Worm (Caenorhabditis elegans) whole organism, L4 larva: ENCODE results near the gene nhr-207.

Source experiments
- D1046.2 ChIP-seq: fragments of 200-800 bp; sonication (Bioruptor generic); IDR thresholded peaks from 2 replicates; pipeline ENCODE4 v1.3.6; 2022; ENCODE audit warnings: missing genetic modification characterization, missing compliant biosample characterization
- F10B5.3 ChIP-seq: sonication (generic microtip); optimal IDR thresholded peaks from 2 replicates; lab custom pipeline; 2016; ENCODE audit warnings: mild to moderate bottlenecking, missing genetic modification characterization, missing compliant biosample characterization
- R02D3.7 ChIP-seq: fragments of 150-350 bp; sonication (generic microtip); optimal IDR thresholded peaks from 3 replicates; lab custom pipeline; 2014; ENCODE audit warnings: missing biosample characterization, missing genetic modification characterization
- Y105C5A.15 ChIP-seq: fragments of 200-800 bp; sonication (Bioruptor generic); IDR thresholded peaks from 2 replicates; pipeline ENCODE4 v1.3.6; 2022; ENCODE audit warnings: missing genetic modification characterization, missing compliant biosample characterization
- Y48G9A.11 ChIP-seq: fragments of 200-800 bp; sonication (Bioruptor generic); IDR thresholded peaks from 2 replicates; pipeline ENCODE4 v1.3.6; 2022; ENCODE audit warnings: missing genetic modification reagents, missing genetic modification characterization, missing compliant biosample characterization
- Y5F2A.4 ChIP-seq: fragments of 200-800 bp; sonication (Bioruptor generic); optimal IDR thresholded peaks from 2 replicates; lab custom pipeline; 2018; ENCODE audit warnings: mild to moderate bottlenecking, missing genetic modification characterization, missing compliant biosample characterization
- Y75B8A.6 ChIP-seq: fragments of 200-800 bp; sonication (Bioruptor generic); IDR thresholded peaks from 2 replicates; pipeline ENCODE4 v1.3.6; 2022; ENCODE audit warnings: missing genetic modification reagents, missing genetic modification characterization, missing compliant biosample characterization
- ZK337.2 ChIP-seq: fragments of 200-800 bp; sonication (Bioruptor generic); IDR thresholded peaks from 2 replicates; pipeline ENCODE4 v1.3.6; 2022; ENCODE audit warnings: missing genetic modification reagents, missing genetic modification characterization, missing compliant biosample characterization
- ama-1 ChIP-seq: fragments of 150-350 bp; optimal IDR thresholded peaks from 2 replicates; lab custom pipeline; 2014; ENCODE audit warnings: inconsistent platforms, mixed read lengths
- attf-4 ChIP-seq: sonication (generic microtip); optimal IDR thresholded peaks from 3 replicates; lab custom pipeline; 2017; ENCODE audit warnings: missing biosample characterization, missing genetic modification characterization
- ceh-20 ChIP-seq: fragments of 200-800 bp; sonication (Bioruptor generic); IDR thresholded peaks from 2 replicates; pipeline ENCODE4 v1.3.6; 2022; ENCODE audit warnings: missing genetic modification reagents, missing genetic modification characterization, missing compliant biosample characterization
- ceh-44 ChIP-seq: fragments of 200-800 bp; sonication (Bioruptor generic); IDR thresholded peaks from 2 replicates; pipeline ENCODE4 v1.3.6; 2022; ENCODE audit warnings: missing genetic modification reagents, missing genetic modification characterization, missing compliant biosample characterization
- ceh-82 ChIP-seq: sonication (generic microtip); optimal IDR thresholded peaks from 2 replicates; lab custom pipeline; 2017; ENCODE audit warnings: missing biosample characterization, missing genetic modification characterization
- ces-1 ChIP-seq: fragments of 150-350 bp; sonication (generic microtip); optimal IDR thresholded peaks from 4 replicates; lab custom pipeline; 2014; ENCODE audit warnings: missing biosample characterization, missing genetic modification reagents, missing genetic modification characterization
- ctbp-1 ChIP-seq: fragments of 200-800 bp; sonication (Bioruptor generic); IDR thresholded peaks from 2 replicates; pipeline ENCODE4 v1.3.6; 2022; ENCODE audit warnings: missing genetic modification reagents, missing genetic modification characterization, missing compliant biosample characterization
- dmd-6 ChIP-seq: fragments of 200-800 bp; sonication (Bioruptor generic); IDR thresholded peaks from 2 replicates; pipeline ENCODE4 v1.3.6; 2022; ENCODE audit warnings: missing genetic modification reagents, missing genetic modification characterization, missing compliant biosample characterization
- dve-1 ChIP-seq: sonication (generic microtip); optimal IDR thresholded peaks from 2 replicates; lab custom pipeline; 2017; ENCODE audit warnings: antibody characterized with exemption, mild to moderate bottlenecking, missing genetic modification characterization, missing compliant biosample characterization; ENCODE audit not compliant: insufficient read depth
- egl-27 ChIP-seq: sonication (generic microtip); optimal IDR thresholded peaks from 3 replicates; lab custom pipeline; 2017; ENCODE audit warnings: missing biosample characterization, missing genetic modification reagents, missing genetic modification characterization
- egl-43 ChIP-seq: fragments of 200-800 bp; sonication (Bioruptor generic); IDR thresholded peaks from 2 replicates; pipeline ENCODE4 v1.3.6; 2022; ENCODE audit warnings: missing genetic modification reagents, missing genetic modification characterization, missing compliant biosample characterization
- fkh-10 ChIP-seq: fragments of 150-350 bp; optimal IDR thresholded peaks from 2 replicates; lab custom pipeline; 2014; ENCODE audit warnings: missing biosample characterization, missing genetic modification reagents, missing genetic modification characterization
- fos-1 ChIP-seq: fragments of 150-350 bp; optimal IDR thresholded peaks from 2 replicates; lab custom pipeline; 2014; ENCODE audit warnings: missing biosample characterization, missing genetic modification characterization
- gei-8 ChIP-seq: fragments of 200-800 bp; sonication (Bioruptor generic); optimal IDR thresholded peaks from 2 replicates; lab custom pipeline; 2018; ENCODE audit warnings: mild to moderate bottlenecking, missing genetic modification characterization, missing compliant biosample characterization
- hif-1 ChIP-seq, 2 experiments: sonication (generic microtip); optimal IDR thresholded peaks; 2 replicates each; lab custom pipeline; 2016 to 2017; ENCODE audit warnings: missing compliant biosample characterization in 2 of 2, missing genetic modification characterization in 2 of 2, missing genetic modification reagents in 2 of 2, missing genotype in 2 of 2, mild to moderate bottlenecking in 1 of 2
- hlh-11 ChIP-seq: fragments of 200-800 bp; sonication (Bioruptor generic); optimal IDR thresholded peaks from 2 replicates; lab custom pipeline; 2018; ENCODE audit warnings: mild to moderate bottlenecking, missing genetic modification characterization, missing compliant biosample characterization
- hlh-30 ChIP-seq: sonication (generic microtip); optimal IDR thresholded peaks from 2 replicates; lab custom pipeline; 2017; ENCODE audit warnings: antibody characterized with exemption, mild to moderate bottlenecking, missing genetic modification characterization, missing compliant biosample characterization; ENCODE audit not compliant: insufficient read depth
- lin-1 ChIP-seq: fragments of 200-800 bp; sonication (Bioruptor generic); IDR thresholded peaks from 2 replicates; pipeline ENCODE4 v1.3.6; 2022; ENCODE audit warnings: missing genetic modification reagents, missing genetic modification characterization, missing compliant biosample characterization
- lin-13 ChIP-seq: fragments of 150-350 bp; optimal IDR thresholded peaks from 2 replicates; lab custom pipeline; 2014; ENCODE audit warnings: missing biosample characterization, missing genetic modification reagents, missing genetic modification characterization
- lin-15B ChIP-seq: fragments of 150-350 bp; sonication (generic microtip); optimal IDR thresholded peaks from 3 replicates; lab custom pipeline; 2014; ENCODE audit warnings: missing biosample characterization, missing genetic modification characterization
- lin-39 ChIP-seq: fragments of 150-350 bp; optimal IDR thresholded peaks from 2 replicates; lab custom pipeline; 2014; ENCODE audit warnings: missing biosample characterization, missing genetic modification reagents, missing genetic modification characterization
- madf-9 ChIP-seq: fragments of 200-800 bp; sonication (Bioruptor generic); conservative IDR thresholded peaks from 2 replicates; pipeline ENCODE4 v1.3.6; 2022; ENCODE audit warnings: missing genetic modification reagents, missing genetic modification characterization, missing compliant biosample characterization
- mdl-1 ChIP-seq, 2 experiments: fragments of 150-350 bp in 1 of 2; sonication (generic microtip) in 1 of 2; optimal IDR thresholded peaks; 2 replicates each; lab custom pipeline; 2014 to 2017; ENCODE audit warnings: missing biosample characterization in 2 of 2, missing genetic modification characterization in 2 of 2
- mdt-29 ChIP-seq: fragments of 200-800 bp; sonication (Bioruptor generic); IDR thresholded peaks from 2 replicates; pipeline ENCODE4 v1.3.6; 2022; ENCODE audit warnings: missing genetic modification reagents, missing genetic modification characterization, missing compliant biosample characterization
- mes-2 ChIP-seq: sonication (generic microtip); optimal IDR thresholded peaks from 2 replicates; lab custom pipeline; 2016; ENCODE audit warnings: missing genotype, mild to moderate bottlenecking, missing genetic modification characterization, missing compliant biosample characterization; ENCODE audit not compliant: poor library complexity, severe bottlenecking
- nhr-25 ChIP-seq: sonication (generic microtip); optimal IDR thresholded peaks from 2 replicates; lab custom pipeline; 2017; ENCODE audit warnings: missing genetic modification characterization, mild to moderate bottlenecking, missing compliant biosample characterization, antibody characterized with exemption, moderate library complexity, borderline replicate concordance; ENCODE audit not compliant: insufficient read depth
- nhr-28 ChIP-seq: fragments of 150-350 bp; optimal IDR thresholded peaks from 2 replicates; lab custom pipeline; 2014; ENCODE audit warnings: missing biosample characterization, missing genetic modification characterization
- nhr-41 ChIP-seq: fragments of 200-800 bp; sonication (Bioruptor generic); IDR thresholded peaks from 2 replicates; pipeline ENCODE4 v1.3.6; 2022; ENCODE audit warnings: missing genetic modification reagents, missing genetic modification characterization, missing compliant biosample characterization
- nhr-42 ChIP-seq: fragments of 200-800 bp; sonication (Bioruptor generic); IDR thresholded peaks from 2 replicates; pipeline ENCODE4 v1.3.6; 2022; ENCODE audit warnings: missing genetic modification characterization, missing compliant biosample characterization
- nhr-48 ChIP-seq: sonication (generic microtip); optimal IDR thresholded peaks from 2 replicates; lab custom pipeline; 2016; ENCODE audit warnings: mild to moderate bottlenecking, missing genetic modification characterization, missing compliant biosample characterization
- snpc-1.2 ChIP-seq: fragments of 200-800 bp; sonication (Bioruptor generic); IDR thresholded peaks from 2 replicates; pipeline ENCODE4 v1.3.6; 2022; ENCODE audit warnings: missing genetic modification reagents, missing genetic modification characterization, missing compliant biosample characterization
- spr-3 ChIP-seq: fragments of 200-800 bp; sonication (Bioruptor generic); optimal IDR thresholded peaks from 2 replicates; lab custom pipeline; 2018; ENCODE audit warnings: mild to moderate bottlenecking, missing genetic modification characterization, missing compliant biosample characterization
- unc-39 ChIP-seq: sonication (generic microtip); optimal IDR thresholded peaks from 2 replicates; lab custom pipeline; 2017; ENCODE audit warnings: missing biosample characterization, missing genetic modification characterization
- unc-62 ChIP-seq, 3 experiments: fragments of 150-350 bp in 1 of 3; sonication (generic microtip); optimal IDR thresholded peaks in 2 of 3; peaks in 1 of 3; 1 replicate in 1 of 3; 2 replicates in 2 of 3; lab custom pipeline; 2014 to 2017; ENCODE audit warnings: missing biosample characterization in 3 of 3, missing genetic modification characterization in 3 of 3, missing genetic modification reagents in 3 of 3, missing genotype in 1 of 3
- zag-1 ChIP-seq: fragments of 150-350 bp; optimal IDR thresholded peaks from 2 replicates; lab custom pipeline; 2014; ENCODE audit warnings: missing biosample characterization, missing genetic modification characterization
- zfp-3 ChIP-seq: fragments of 200-800 bp; sonication (Bioruptor generic); conservative IDR thresholded peaks from 2 replicates; pipeline ENCODE4 v1.3.6; 2022; ENCODE audit warnings: missing genetic modification reagents, missing genetic modification characterization, missing compliant biosample characterization
- zip-11 ChIP-seq: fragments of 200-800 bp; sonication (Bioruptor generic); IDR thresholded peaks from 2 replicates; pipeline ENCODE4 v1.3.6; 2022; ENCODE audit warnings: missing genetic modification characterization, missing compliant biosample characterization
- zip-2 ChIP-seq: fragments of 150-350 bp; optimal IDR thresholded peaks from 2 replicates; lab custom pipeline; 2014; ENCODE audit warnings: missing biosample characterization, missing genetic modification characterization
- ztf-7 ChIP-seq: fragments of 150-350 bp; optimal IDR thresholded peaks from 2 replicates; lab custom pipeline; 2014; ENCODE audit warnings: missing biosample characterization, missing genetic modification characterization

nhr-207 gene

ce11 chrV:12059719-12060118, 36.2 kb upstream of the nhr-207 start, which contains the start of gene R07B7.2:
Gene R07B7.2, minus strand, starts transcription at chrV:12059753.
- no peak for TF ChIP-seq ceh-44 (GFP tag; lab: Robert Waterston, UW)
- TF ChIP-seq nhr-42 (GFP tag; lab: Robert Waterston, UW) = no peak
- no peak for TF ChIP-seq lin-1 (GFP tag; lab: Robert Waterston, UW)
- TF ChIP-seq hif-1 (tag; optimal IDR thresholded peaks at IDR 0.05; lab: Kevin White, UChicago) = no peak
- no peak for TF ChIP-seq hlh-11 (tag; lab: Kevin White, UChicago)
- no peak for TF ChIP-seq ztf-7 (tag; lab: Kevin White, UChicago)
- no peak for TF ChIP-seq ZK337.2 (GFP tag; lab: Robert Waterston, UW)
- TF ChIP-seq lin-15B = no peak
- TF ChIP-seq dve-1 (tag; lab: Kevin White, UChicago) = no peak
- no peak for TF ChIP-seq dmd-6 (GFP tag; lab: Robert Waterston, UW)
- no peak for TF ChIP-seq mdl-1 (tag; optimal IDR thresholded peaks at IDR 0.05; lab: Kevin White, UChicago)
- TF ChIP-seq mdt-29 (GFP tag; lab: Robert Waterston, UW) = no peak
- no peak for TF ChIP-seq zag-1
- no peak for TF ChIP-seq zip-11 (GFP tag; lab: Robert Waterston, UW)
- TF ChIP-seq fkh-10 (GFP tag; lab: Kevin White, UChicago) = no peak
- no peak for TF ChIP-seq F10B5.3 (tag; lab: Kevin White, UChicago)
- TF ChIP-seq lin-39 (tag; lab: Kevin White, UChicago) = no peak
- no peak for TF ChIP-seq spr-3

- TF ChIP-seq ceh-20 (GFP tag; lab: Robert Waterston, UW) (no peak), ztf-7 (tag; lab: Kevin White, UChicago) (no peak), ceh-82 (tag; lab: Kevin White, UChicago) (no peak), Y5F2A.4 (GFP tag; lab: Kevin White, UChicago) (no peak), unc-62 (GFP tag; optimal IDR thresholded peaks at IDR 0.05 in 1 of 2; lab: Kevin White, UChicago) (no peak), unc-62 (tag; optimal IDR thresholded peaks at IDR 0.05; lab: Kevin White, UChicago) (no peak), Y48G9A.11 (GFP tag; lab: Robert Waterston, UW) (peak; percentile 23; the same call in 1 of the 2 replicates), mes-2 (peak; percentile 2), egl-43 (0 out of 2 replicates have a peak, but pooled peaks have one; percentile 34), ces-1 (no peak), nhr-48 (no peak), dve-1 (tag; lab: Kevin White, UChicago) (peak; percentile 24), Y105C5A.15 (GFP tag; lab: Robert Waterston, UW) (no peak), fos-1 (tag; lab: Kevin White, UChicago) (no peak), ama-1 (lab: Kevin White, UChicago) (peak; percentile 71), nhr-28 (tag; lab: Kevin White, UChicago) (no peak), gei-8 (no peak), nhr-25 (no peak), D1046.2 (GFP tag; lab: Robert Waterston, UW) (0 out of 2 replicates have a peak, but pooled peaks have one; percentile 66), ceh-44 (GFP tag; lab: Robert Waterston, UW) (no peak), madf-9 (GFP tag; lab: Robert Waterston, UW) (no peak), F10B5.3 (tag; lab: Kevin White, UChicago) (no peak), ctbp-1 (GFP tag; lab: Robert Waterston, UW) (no peak), unc-39 (tag; lab: Kevin White, UChicago) (no peak), mdt-29 (GFP tag; lab: Robert Waterston, UW) (no peak), attf-4 (tag; lab: Kevin White, UChicago) (no peak), hlh-11 (tag; lab: Kevin White, UChicago) (no peak), egl-27 (tag; lab: Kevin White, UChicago) (no peak), lin-13 (GFP tag; lab: Kevin White, UChicago) (peak; percentile 25), zip-11 (GFP tag; lab: Robert Waterston, UW) (no peak), Y75B8A.6 (GFP tag; lab: Robert Waterston, UW) (no peak), R02D3.7 (tag; lab: Kevin White, UChicago) (no peak), zfp-3 (0 out of 2 replicates have a peak, but pooled peaks have one; percentile 43), zip-2 (tag; lab: Kevin White, UChicago) (no peak), snpc-1.2 (GFP tag; lab: Robert Waterston, UW) (no peak), dmd-6 (GFP tag; lab: Robert Waterston, UW) (no peak), nhr-41 (no peak), hlh-30 (no peak), lin-39 (tag; lab: Kevin White, UChicago) (no peak)
Measured at ce11 chrV:12063036-12063435, 32.9 kb upstream of the nhr-207 start, which contains the start of gene clh-6. Gene clh-6, minus strand, starts transcription at chrV:12063368.
